Worm (Caenorhabditis elegans) whole organism, early embryonic: Measurements from ENCODE around the gene srh-1.
"Not testable (repeated sequence)": the region's sequence is repeated elsewhere in the genome, so short reads cannot be mapped to it uniquely, and the experiment has no call there.

Experiments
- B0310.2 ChIP-seq: sonication (generic microtip); optimal IDR thresholded peaks from 2 replicates; lab custom pipeline; 2016; ENCODE audit warnings: mild to moderate bottlenecking, missing genetic modification characterization, missing compliant biosample characterization
- F13C5.2 ChIP-seq: sonication (generic microtip); optimal IDR thresholded peaks from 2 replicates; lab custom pipeline; 2017; ENCODE audit warnings: mild to moderate bottlenecking, missing genetic modification characterization, inconsistent platforms, missing compliant biosample characterization
- aly-1 ChIP-seq: sonication (generic microtip); optimal IDR thresholded peaks from 2 replicates; lab custom pipeline; 2016; ENCODE audit warnings: missing genetic modification characterization, missing compliant biosample characterization
- ama-1 ChIP-seq: fragments of 150-350 bp; optimal IDR thresholded peaks from 2 replicates; lab custom pipeline; 2014
- ceh-13 ChIP-seq: fragments of 200-800 bp; sonication (Bioruptor generic); optimal IDR thresholded peaks from 2 replicates; lab custom pipeline; 2018; ENCODE audit warnings: mild to moderate bottlenecking, missing genetic modification characterization, missing compliant biosample characterization
- ceh-36 ChIP-seq: sonication (generic microtip); optimal IDR thresholded peaks from 2 replicates; lab custom pipeline; 2016; ENCODE audit warnings: missing genetic modification characterization, inconsistent platforms, missing compliant biosample characterization
- ets-7 ChIP-seq: sonication (generic microtip); optimal IDR thresholded peaks from 2 replicates; lab custom pipeline; 2016; ENCODE audit warnings: missing genotype, missing genetic modification characterization, missing compliant biosample characterization
- flt-1 ChIP-seq: fragments of 200-800 bp; sonication (Bioruptor generic); IDR thresholded peaks from 2 replicates; pipeline ENCODE4 v1.3.6; 2022; ENCODE audit warnings: missing genetic modification characterization, missing compliant biosample characterization
- hmbx-1 ChIP-seq: sonication (generic microtip); optimal IDR thresholded peaks from 2 replicates; lab custom pipeline; 2016; ENCODE audit warnings: mild to moderate bottlenecking, missing genetic modification characterization, missing compliant biosample characterization
- hmg-4 ChIP-seq: fragments of 200-800 bp; sonication (Bioruptor generic); optimal IDR thresholded peaks from 2 replicates; lab custom pipeline; 2018; ENCODE audit warnings: mild to moderate bottlenecking, missing genetic modification characterization, missing compliant biosample characterization
- hnd-1 ChIP-seq: sonication (generic microtip); optimal IDR thresholded peaks from 2 replicates; lab custom pipeline; 2016; ENCODE audit warnings: missing genetic modification characterization, missing compliant biosample characterization
- pes-1 ChIP-seq: fragments of 200-800 bp; sonication (Bioruptor generic); IDR thresholded peaks from 2 replicates; pipeline ENCODE4 v1.3.6; 2022; ENCODE audit warnings: missing genetic modification reagents, missing genetic modification characterization, missing compliant biosample characterization
- scrt-1 ChIP-seq: fragments of 200-800 bp; sonication (Bioruptor generic); IDR thresholded peaks from 2 replicates; pipeline ENCODE4 v1.3.6; 2022; ENCODE audit warnings: missing genetic modification characterization, missing compliant biosample characterization
- sea-1 ChIP-seq: fragments of 200-800 bp; sonication (Bioruptor generic); conservative IDR thresholded peaks from 2 replicates; pipeline ENCODE4 v1.3.6; 2022; ENCODE audit warnings: missing genetic modification characterization, missing compliant biosample characterization
- tbx-11 ChIP-seq: fragments of 200-800 bp; sonication (Bioruptor generic); IDR thresholded peaks from 2 replicates; pipeline ENCODE4 v1.3.6; 2022; ENCODE audit warnings: missing genetic modification characterization, missing compliant biosample characterization
- tbx-37 ChIP-seq: fragments of 200-800 bp; sonication (Bioruptor generic); conservative IDR thresholded peaks from 2 replicates; pipeline ENCODE4 v1.3.6; 2022; ENCODE audit warnings: missing genetic modification reagents, missing genetic modification characterization, missing compliant biosample characterization
- tra-4 ChIP-seq: sonication (generic microtip); optimal IDR thresholded peaks from 2 replicates; lab custom pipeline; 2017; ENCODE audit warnings: missing genetic modification characterization, missing compliant biosample characterization

The srh-1 gene

DNA sequence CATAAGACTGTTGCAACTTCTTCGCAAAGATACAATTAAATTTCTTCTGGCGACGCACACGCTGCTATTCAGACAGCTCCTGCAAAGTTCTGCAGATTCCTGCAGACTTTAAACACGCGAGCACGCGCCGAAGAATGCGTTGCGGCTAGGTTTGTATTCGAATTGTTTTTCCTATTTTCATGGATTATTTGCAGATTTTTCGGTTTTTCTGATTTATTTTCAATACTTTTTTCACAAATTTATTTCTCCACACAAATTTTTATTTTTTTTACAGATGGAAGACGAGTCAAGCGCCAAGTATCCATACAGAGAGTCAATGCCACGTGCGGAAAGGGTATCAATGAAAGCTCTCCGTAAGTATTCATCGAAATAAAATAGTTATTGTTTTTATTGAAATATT is 10.0 kb upstream of the srh-1 start, which contains the start of gene T11F9.7:
T11F9.7 (plus strand) TSS at position 301 of the 400 bp plus-strand sequence.
- TF ChIP-seq sea-1 (GFP tag; lab: Robert Waterston, UW); hmbx-1 (tag; lab: Kevin White, UChicago); ceh-13 (GFP tag; lab: Kevin White, UChicago): not testable (repeated sequence)

- TF ChIP-seq hmbx-1 (tag; lab: Kevin White, UChicago) (no peak), flt-1 (GFP tag; lab: Robert Waterston, UW) (no peak), ets-7 (tag; lab: Kevin White, UChicago) (no peak), hnd-1 (tag; lab: Kevin White, UChicago) (no peak), scrt-1 (no peak), B0310.2 (tag; lab: Kevin White, UChicago) (no peak), aly-1 (tag; lab: Kevin White, UChicago) (no peak), pes-1 (GFP tag; lab: Robert Waterston, UW) (no peak), sea-1 (GFP tag; lab: Robert Waterston, UW) (no peak), tbx-37 (GFP tag; lab: Robert Waterston, UW) (no peak), tra-4 (no peak), ama-1 (no peak), ceh-36 (no peak), ceh-13 (GFP tag; lab: Kevin White, UChicago) (no peak)
Observed at ce11 chrV:11479406-11479805, 6.3 kb upstream of the srh-1 start, which contains the start of gene T11F9.22. T11F9.22 (plus strand) TSS chrV:11479706.

- TF ChIP-seq ceh-36; aly-1 (tag; lab: Kevin White, UChicago); scrt-1: not testable (repeated sequence)
Observed at ce11 chrV:11480734-11481133, 4.9 kb upstream of the srh-1 start, which contains the start of gene T11F9.14. T11F9.14 (minus strand) TSS chrV:11480834.

- TF ChIP-seq hnd-1 (tag; lab: Kevin White, UChicago); B0310.2 (tag; lab: Kevin White, UChicago); tbx-11 (GFP tag; lab: Robert Waterston, UW): not testable (repeated sequence)
Observed at ce11 chrV:11483580-11484092, 2.0 kb upstream of the srh-1 start, which contains the start of gene col-157. col-157 (plus strand) TSS chrV:11484042.

DNA sequence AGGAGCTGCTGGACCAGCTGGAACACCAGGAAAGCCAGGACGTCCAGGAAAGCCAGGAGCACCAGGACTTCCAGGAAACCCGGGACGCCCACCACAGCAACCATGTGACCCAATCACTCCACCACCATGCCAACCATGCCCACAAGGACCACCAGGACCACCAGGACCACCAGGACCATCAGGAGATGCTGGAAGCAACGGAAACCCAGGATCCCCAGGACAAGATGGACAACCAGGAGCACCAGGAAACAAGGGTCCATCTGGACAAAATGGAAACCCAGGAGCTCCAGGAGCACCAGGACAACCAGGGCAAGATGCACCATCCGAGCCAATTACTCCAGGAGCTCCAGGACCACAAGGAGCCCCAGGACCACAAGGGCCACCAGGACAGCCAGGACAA is 1.3 kb upstream of the srh-1 start:
- TF ChIP-seq tbx-11 (GFP tag; lab: Robert Waterston, UW) (0 out of 2 replicates have a peak, but pooled peaks have one; percentile 9), ceh-13 (GFP tag; lab: Kevin White, UChicago) (no peak)

DNA sequence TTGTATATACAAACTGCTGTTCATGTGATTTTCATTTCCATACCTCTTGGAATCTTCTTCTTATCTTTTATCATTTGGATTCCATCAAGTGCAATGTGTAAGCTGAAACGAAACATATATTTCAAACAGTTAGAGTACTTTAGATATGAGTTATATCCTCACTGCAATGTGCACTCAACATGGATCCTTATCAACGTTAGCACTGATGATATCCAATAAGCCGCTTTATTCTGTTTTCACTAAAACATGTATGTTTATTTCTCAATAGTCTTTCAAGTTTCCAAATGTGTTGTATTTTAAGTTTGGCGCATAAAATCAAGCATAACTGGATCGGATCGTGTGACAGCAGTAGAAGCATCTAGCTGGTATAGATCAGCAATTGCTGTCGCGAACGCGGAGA is 1.0 kb downstream of the srh-1 start, which contains the start of gene T11F9.10:
T11F9.10 (plus strand) TSS at position 301 of the 400 bp plus-strand sequence.
- TF ChIP-seq flt-1 (GFP tag; lab: Robert Waterston, UW) (no peak), ets-7 (tag; lab: Kevin White, UChicago) (no peak), sea-1 (GFP tag; lab: Robert Waterston, UW) (no peak), ceh-13 (GFP tag; lab: Kevin White, UChicago) (no peak), hmg-4 (no peak), B0310.2 (tag; lab: Kevin White, UChicago) (no peak), pes-1 (GFP tag; lab: Robert Waterston, UW) (no peak), ceh-36 (no peak), hnd-1 (tag; lab: Kevin White, UChicago) (no peak), tra-4 (no peak), hmbx-1 (tag; lab: Kevin White, UChicago) (no peak), ama-1 (no peak), scrt-1 (no peak), F13C5.2 (tag; lab: Kevin White, UChicago) (no peak), tbx-37 (GFP tag; lab: Robert Waterston, UW) (no peak), tbx-11 (GFP tag; lab: Robert Waterston, UW) (no peak), aly-1 (tag; lab: Kevin White, UChicago) (no peak)

- TF ChIP-seq F13C5.2 (tag; lab: Kevin White, UChicago) (no peak), hmg-4 (no peak), sea-1 (GFP tag; lab: Robert Waterston, UW) (no peak), ama-1 (no peak), ceh-36 (no peak), tbx-37 (GFP tag; lab: Robert Waterston, UW) (no peak), hmbx-1 (tag; lab: Kevin White, UChicago) (no peak), tbx-11 (GFP tag; lab: Robert Waterston, UW) (no peak), ets-7 (tag; lab: Kevin White, UChicago) (no peak), aly-1 (tag; lab: Kevin White, UChicago) (no peak), ceh-13 (GFP tag; lab: Kevin White, UChicago) (no peak), B0310.2 (tag; lab: Kevin White, UChicago) (no peak), scrt-1 (no peak)
Observed at ce11 chrV:11488288-11488687, 2.6 kb downstream of the srh-1 start.

- TF ChIP-seq tra-4 (no peak), hmbx-1 (tag; lab: Kevin White, UChicago) (no peak), sea-1 (GFP tag; lab: Robert Waterston, UW) (no peak), pes-1 (GFP tag; lab: Robert Waterston, UW) (no peak), hnd-1 (tag; lab: Kevin White, UChicago) (no peak), aly-1 (tag; lab: Kevin White, UChicago) (no peak), B0310.2 (tag; lab: Kevin White, UChicago) (no peak), hmg-4 (no peak)
Observed at ce11 chrV:11490382-11490781, 4.7 kb downstream of the srh-1 start, which contains the start of gene dhs-19. dhs-19 (minus strand) TSS chrV:11490482.
